Worm (Caenorhabditis elegans) whole organism, L1 larva: Measurements from ENCODE around the gene ssq-3.
A peak's percentile ranks its signal among the peaks of the same experiment; 100 is the strongest.

ENCODE experiments used
- C16A3.4 ChIP-seq: fragments of 150-350 bp; optimal IDR thresholded peaks from 2 replicates; lab custom pipeline; 2014; ENCODE audit warnings: missing biosample characterization, missing genetic modification characterization
- F16B12.6 ChIP-seq: fragments of 150-350 bp; optimal IDR thresholded peaks from 2 replicates; lab custom pipeline; 2014; ENCODE audit warnings: missing biosample characterization, missing genetic modification characterization
- aha-1 ChIP-seq: fragments of 150-350 bp; optimal IDR thresholded peaks from 2 replicates; lab custom pipeline; 2014; ENCODE audit warnings: missing biosample characterization, missing genetic modification characterization
- ceh-82 ChIP-seq, 3 experiments: fragments of 150-350 bp in 1 of 3; sonication (generic microtip) in 2 of 3; optimal IDR thresholded peaks; 2 replicates each; lab custom pipeline; 2014 to 2017; ENCODE audit warnings: missing biosample characterization in 3 of 3, missing genetic modification characterization in 3 of 3
- ceh-90 ChIP-seq: sonication (generic microtip); optimal IDR thresholded peaks from 2 replicates; lab custom pipeline; 2016; ENCODE audit warnings: missing genetic modification characterization, missing compliant biosample characterization
- ces-1 ChIP-seq: fragments of 150-350 bp; optimal IDR thresholded peaks from 2 replicates; lab custom pipeline; 2014; ENCODE audit warnings: missing biosample characterization, missing genetic modification reagents, missing genetic modification characterization
- dsc-1 ChIP-seq: sonication (generic microtip); optimal IDR thresholded peaks from 2 replicates; lab custom pipeline; 2016; ENCODE audit warnings: mild to moderate bottlenecking, missing genetic modification characterization, missing compliant biosample characterization
- efl-1 ChIP-seq, 4 experiments: fragments of 150-350 bp; optimal IDR thresholded peaks in 3 of 4; peaks in 1 of 4; 1 replicate in 1 of 4; 2 replicates in 3 of 4; lab custom pipeline; 2014; ENCODE audit warnings: missing biosample characterization in 2 of 4, missing genetic modification characterization in 2 of 4, missing genetic modification reagents in 2 of 4
- egl-13 ChIP-seq: sonication (generic microtip); optimal IDR thresholded peaks from 2 replicates; lab custom pipeline; 2016; ENCODE audit warnings: missing genotype, missing genetic modification reagents, missing genetic modification characterization, missing compliant biosample characterization
- egl-27 ChIP-seq, 2 experiments: fragments of 150-350 bp in 1 of 2; sonication (generic microtip); optimal IDR thresholded peaks; 3 replicates each; lab custom pipeline; 2017 to 2018; ENCODE audit warnings: missing biosample characterization in 2 of 2, missing genetic modification characterization in 2 of 2, missing genetic modification reagents in 2 of 2
- fkh-10 ChIP-seq: sonication (generic microtip); optimal IDR thresholded peaks from 2 replicates; lab custom pipeline; 2017; ENCODE audit warnings: missing biosample characterization, missing genetic modification reagents, missing genetic modification characterization
- fkh-4 ChIP-seq: sonication (generic microtip); optimal IDR thresholded peaks from 2 replicates; lab custom pipeline; 2016; ENCODE audit warnings: missing compliant biosample characterization, missing genetic modification characterization, borderline replicate concordance
- fkh-8 ChIP-seq: sonication (generic microtip); optimal IDR thresholded peaks from 2 replicates; lab custom pipeline; 2016; ENCODE audit warnings: mild to moderate bottlenecking, missing genetic modification characterization, missing compliant biosample characterization
- fos-1 ChIP-seq: fragments of 150-350 bp; optimal IDR thresholded peaks from 2 replicates; lab custom pipeline; 2014; ENCODE audit warnings: missing biosample characterization, missing genetic modification characterization
- grh-1 ChIP-seq: fragments of 200-800 bp; sonication (Bioruptor generic); IDR thresholded peaks from 2 replicates; pipeline ENCODE4 v1.3.6; 2022; ENCODE audit warnings: missing genetic modification reagents, missing genetic modification characterization, missing compliant biosample characterization
- irx-1 ChIP-seq: sonication (generic microtip); optimal IDR thresholded peaks from 2 replicates; lab custom pipeline; 2016; ENCODE audit warnings: missing genetic modification characterization, missing compliant biosample characterization
- isw-1 ChIP-seq: fragments of 200-800 bp; sonication (Bioruptor generic); IDR thresholded peaks from 2 replicates; pipeline ENCODE4 v1.3.6; 2022; ENCODE audit warnings: missing genetic modification characterization, missing compliant biosample characterization
- jun-1 ChIP-seq: fragments of 150-350 bp; optimal IDR thresholded peaks from 2 replicates; lab custom pipeline; 2014; ENCODE audit warnings: missing biosample characterization, missing genetic modification reagents, missing genetic modification characterization
- lin-13 ChIP-seq: fragments of 150-350 bp; optimal IDR thresholded peaks from 2 replicates; lab custom pipeline; 2014; ENCODE audit warnings: missing biosample characterization, missing genetic modification reagents, missing genetic modification characterization
- lin-14 ChIP-seq: fragments of 200-800 bp; sonication (Bioruptor generic); optimal IDR thresholded peaks from 2 replicates; lab custom pipeline; 2018; ENCODE audit warnings: mild to moderate bottlenecking, missing genetic modification characterization, moderate library complexity, missing compliant biosample characterization
- lin-15B ChIP-seq: fragments of 150-350 bp; sonication (generic microtip); optimal IDR thresholded peaks from 3 replicates; lab custom pipeline; 2014; ENCODE audit warnings: missing biosample characterization, missing genetic modification characterization
- lin-39 ChIP-seq: fragments of 150-350 bp; optimal IDR thresholded peaks from 2 replicates; lab custom pipeline; 2014; ENCODE audit warnings: missing biosample characterization, missing genetic modification reagents, missing genetic modification characterization
- lsy-2 ChIP-seq, 2 experiments: fragments of 150-350 bp; optimal IDR thresholded peaks; 2 replicates each; lab custom pipeline; 2014; ENCODE audit warnings: missing biosample characterization in 2 of 2, missing genetic modification characterization in 2 of 2
- mab-9 ChIP-seq: fragments of 200-800 bp; sonication (Bioruptor generic); IDR thresholded peaks from 2 replicates; pipeline ENCODE4 v1.3.6; 2022; ENCODE audit warnings: missing genetic modification reagents, missing genetic modification characterization, missing compliant biosample characterization
- mef-2 ChIP-seq: fragments of 150-350 bp; optimal IDR thresholded peaks from 2 replicates; lab custom pipeline; 2014; ENCODE audit warnings: missing biosample characterization, missing genetic modification characterization
- nhr-11 ChIP-seq: fragments of 150-350 bp; optimal IDR thresholded peaks from 2 replicates; lab custom pipeline; 2014; ENCODE audit warnings: missing biosample characterization, missing genetic modification characterization
- nhr-12 ChIP-seq: sonication (generic microtip); optimal IDR thresholded peaks from 2 replicates; lab custom pipeline; 2017; ENCODE audit warnings: missing biosample characterization, missing genetic modification characterization
- nhr-20 ChIP-seq: sonication (generic microtip); optimal IDR thresholded peaks from 2 replicates; lab custom pipeline; 2016; ENCODE audit warnings: mild to moderate bottlenecking, missing genetic modification characterization, missing compliant biosample characterization
- nhr-47 ChIP-seq: sonication (generic microtip); optimal IDR thresholded peaks from 2 replicates; lab custom pipeline; 2016; ENCODE audit warnings: mild to moderate bottlenecking, missing genetic modification characterization, moderate library complexity, missing compliant biosample characterization
- nhr-71 ChIP-seq: sonication (generic microtip); optimal IDR thresholded peaks from 2 replicates; lab custom pipeline; 2016; ENCODE audit warnings: mild to moderate bottlenecking, missing genetic modification characterization, moderate library complexity, missing compliant biosample characterization
- nhr-76 ChIP-seq: sonication (generic microtip); optimal IDR thresholded peaks from 2 replicates; lab custom pipeline; 2017; ENCODE audit warnings: missing biosample characterization, missing genetic modification characterization
- nhr-85 ChIP-seq: sonication (generic microtip); peaks from one replicate; lab custom pipeline; 2016; ENCODE audit warnings: missing genetic modification characterization, inconsistent platforms, missing compliant biosample characterization
- pag-3 ChIP-seq: sonication (generic microtip); optimal IDR thresholded peaks from 2 replicates; lab custom pipeline; 2017; ENCODE audit warnings: missing genetic modification characterization, mild to moderate bottlenecking, missing compliant biosample characterization, antibody characterized with exemption, borderline replicate concordance; ENCODE audit not compliant: insufficient read depth
- pax-3 ChIP-seq: fragments of 200-800 bp; sonication (Bioruptor generic); optimal IDR thresholded peaks from 2 replicates; lab custom pipeline; 2018; ENCODE audit warnings: mild to moderate bottlenecking, missing genetic modification characterization, moderate library complexity, missing compliant biosample characterization
- sptf-1 ChIP-seq: fragments of 150-350 bp; optimal IDR thresholded peaks from 2 replicates; lab custom pipeline; 2014; ENCODE audit warnings: missing biosample characterization, missing genetic modification characterization
- sup-37 ChIP-seq: fragments of 200-800 bp; sonication (Bioruptor generic); optimal IDR thresholded peaks from 2 replicates; lab custom pipeline; 2018; ENCODE audit warnings: mild to moderate bottlenecking, missing genetic modification characterization, missing compliant biosample characterization
- vab-15 ChIP-seq: sonication (generic microtip); optimal IDR thresholded peaks from 2 replicates; lab custom pipeline; 2017; ENCODE audit warnings: missing genotype, mild to moderate bottlenecking, missing genetic modification characterization, missing compliant biosample characterization
- xbp-1 ChIP-seq: sonication (generic microtip); optimal IDR thresholded peaks from 2 replicates; lab custom pipeline; 2016; ENCODE audit warnings: missing genetic modification characterization, missing compliant biosample characterization
- zip-4 ChIP-seq: fragments of 200-800 bp; sonication (Bioruptor generic); optimal IDR thresholded peaks from 2 replicates; lab custom pipeline; 2018; ENCODE audit warnings: mild to moderate bottlenecking, missing genetic modification characterization, moderate library complexity, missing compliant biosample characterization
- ztf-11 ChIP-seq, 2 experiments: sonication (generic microtip); optimal IDR thresholded peaks; 2 replicates each; lab custom pipeline; 2016 to 2017; ENCODE audit warnings: missing genetic modification characterization in 2 of 2, missing biosample characterization in 1 of 2, missing compliant biosample characterization in 1 of 2

Gene ssq-3

ce11 chrIV:7152409-7152808 lies 41.0 kb downstream of the ssq-3 start, which contains the start of gene col-113:
col-113 (minus strand) TSS chrIV:7152509.
- TF ChIP-seq xbp-1 (no peak), nhr-85 (tag; lab: Kevin White, UChicago) (peak; percentile 55)

- TF ChIP-seq lsy-2 (tag; optimal IDR thresholded peaks at IDR 0.05; lab: Kevin White, UChicago) (no peak), fkh-10 (GFP tag; lab: Kevin White, UChicago) (no peak), nhr-11 (tag; lab: Kevin White, UChicago) (no peak), ceh-90 (tag; lab: Kevin White, UChicago) (no peak), lin-13 (GFP tag; lab: Kevin White, UChicago) (no peak), nhr-85 (tag; lab: Kevin White, UChicago) (no peak), fos-1 (no peak), aha-1 (tag; lab: Kevin White, UChicago) (no peak), zip-4 (GFP tag; lab: Kevin White, UChicago) (no peak), pag-3 (tag; lab: Kevin White, UChicago) (no peak), isw-1 (GFP tag; lab: Robert Waterston, UW) (no peak), lin-15B (tag; lab: Kevin White, UChicago) (no peak), jun-1 (no peak), sup-37 (GFP tag; lab: Kevin White, UChicago) (no peak), egl-13 (no peak)
- TF ChIP-seq, all 84 proteins: peak for 0
Observed at ce11 chrIV:7153362-7153761, 42.0 kb downstream of the ssq-3 start, which contains the start of gene C34D4.3. C34D4.3 (plus strand) TSS chrIV:7153662.

- TF ChIP-seq egl-27 (tag; optimal IDR thresholded peaks at IDR 0.05; lab: Kevin White, UChicago), result no peak
- no peak for TF ChIP-seq pag-3 (tag; lab: Kevin White, UChicago)
- TF ChIP-seq fkh-4 (tag; lab: Kevin White, UChicago), result no peak
- TF ChIP-seq nhr-76 (tag; lab: Kevin White, UChicago), result no peak
- no peak for TF ChIP-seq dsc-1 (tag; lab: Kevin White, UChicago)
- no peak for TF ChIP-seq lin-39 (tag; lab: Kevin White, UChicago)
- no peak for TF ChIP-seq lin-15B (tag; lab: Kevin White, UChicago)
- no peak for TF ChIP-seq ztf-11 (tag; optimal IDR thresholded peaks at IDR 0.05; lab: Kevin White, UChicago)
- TF ChIP-seq jun-1, result no peak
- TF ChIP-seq mef-2, result no peak
Observed at ce11 chrIV:7154356-7154755, 43.0 kb downstream of the ssq-3 start, which contains the start of gene C34D4.2. C34D4.2 (plus strand) TSS chrIV:7154656.

- TF ChIP-seq lsy-2 (tag; optimal IDR thresholded peaks at IDR 0.05; lab: Kevin White, UChicago) (peak in 1 of 2 experiments; percentile 39), mab-9 (GFP tag; lab: Robert Waterston, UW) (no peak), nhr-12 (no peak), aha-1 (tag; lab: Kevin White, UChicago) (no peak), nhr-71 (tag; lab: Kevin White, UChicago) (peak; percentile 49), fkh-8 (tag; lab: Kevin White, UChicago) (peak; percentile 95), F16B12.6 (tag; lab: Kevin White, UChicago) (no peak), nhr-20 (no peak), ces-1 (GFP tag; lab: Kevin White, UChicago) (no peak), efl-1 (optimal IDR thresholded peaks at IDR 0.05; lab: Kevin White, UChicago) (no peak), efl-1 (GFP tag; optimal IDR thresholded peaks at IDR 0.05 in 1 of 2; lab: Kevin White, UChicago) (peak in 1 of 2 experiments; percentile 64), nhr-47 (tag; lab: Kevin White, UChicago) (peak; percentile 39), dsc-1 (tag; lab: Kevin White, UChicago) (peak; percentile 50), zip-4 (GFP tag; lab: Kevin White, UChicago) (no peak)
Observed at ce11 chrIV:7156356-7156755, 45.0 kb downstream of the ssq-3 start, which contains the start of gene maph-9. maph-9 (plus strand) TSS chrIV:7156628.

- no peak for TF ChIP-seq irx-1 (tag; lab: Kevin White, UChicago)
- TF ChIP-seq fkh-10 (GFP tag; lab: Kevin White, UChicago), result no peak
- no peak for TF ChIP-seq lin-13 (GFP tag; lab: Kevin White, UChicago)
- no peak for TF ChIP-seq grh-1 (GFP tag; lab: Robert Waterston, UW)
- TF ChIP-seq xbp-1, result no peak
- TF ChIP-seq vab-15, result no peak
- no peak for TF ChIP-seq pax-3 (tag; lab: Kevin White, UChicago)
- no peak for TF ChIP-seq sptf-1
- TF ChIP-seq efl-1 (optimal IDR thresholded peaks at IDR 0.05; lab: Kevin White, UChicago), result no peak
- TF ChIP-seq efl-1 (GFP tag; optimal IDR thresholded peaks at IDR 0.05 in 1 of 2; lab: Kevin White, UChicago), result no peak
- TF ChIP-seq ceh-90 (tag; lab: Kevin White, UChicago), result no peak
- no peak for TF ChIP-seq ceh-82 (tag; optimal IDR thresholded peaks at IDR 0.05; lab: Kevin White, UChicago)
- TF ChIP-seq lin-15B (tag; lab: Kevin White, UChicago), result no peak
- TF ChIP-seq nhr-85 (tag; lab: Kevin White, UChicago), result no peak
- TF ChIP-seq fos-1, result no peak
- no peak for TF ChIP-seq dsc-1 (tag; lab: Kevin White, UChicago)
- TF ChIP-seq F16B12.6 (tag; lab: Kevin White, UChicago), result no peak
- TF ChIP-seq lin-14 (GFP tag; lab: Kevin White, UChicago), result no peak
- TF ChIP-seq C16A3.4 (tag; lab: Kevin White, UChicago), result no peak
- TF ChIP-seq isw-1 (GFP tag; lab: Robert Waterston, UW), result no peak
Observed at ce11 chrIV:7158161-7158560, 46.8 kb downstream of the ssq-3 start.
